Fruit fly (Drosophila melanogaster): Measurements from ENCODE around the gene Npc2a.

- TF ChIP-seq CG10669 (GFP tag; optimal IDR thresholded peaks at IDR 0.05) (no peak), CG3032 (tag; optimal IDR thresholded peaks at IDR 0.05) (no peak), svp (GFP tag) (no peak), Sox102F (GFP tag; optimal IDR thresholded peaks at IDR 0.05) (no peak), topi (GFP tag; optimal IDR thresholded peaks at IDR 0.05) (no peak), cyc (GFP tag; optimal IDR thresholded peaks at IDR 0.05) (no peak), CG16779 (tag; optimal IDR thresholded peaks at IDR 0.05) (no peak), Blimp-1 (GFP tag; optimal IDR thresholded peaks at IDR 0.05) (no peak), net (GFP tag; optimal IDR thresholded peaks at IDR 0.05) (no peak), pdm3 (GFP tag; optimal IDR thresholded peaks at IDR 0.05) (no peak), achi (GFP tag; optimal IDR thresholded peaks at IDR 0.05) (no peak)
These were observed 17.7 kb upstream of the Npc2a start, which contains the start of gene erm for dm6 chr2L:1970312-1970929.

Data from whole organism, prepupa.